Worm (Caenorhabditis elegans): ENCODE data around the gene C01G5.25.

The C01G5.25 gene

ce11 chrIV:6541435-6541834 is at the start of gene C01G5.25:
Gene C01G5.25 (plus strand): TSS chrIV:6541684.
- TF ChIP-seq klf-2 (GFP tag; conservative IDR thresholded peaks at IDR 0.05) (no peak), cog-1 (tag; optimal IDR thresholded peaks at IDR 0.05) (no peak), flt-1 (GFP tag; IDR thresholded peaks at IDR 0.05) (no peak), ztf-29 (GFP tag; IDR thresholded peaks at IDR 0.05) (no peak), tab-1 (GFP tag; IDR thresholded peaks at IDR 0.05) (no peak), med-1 (GFP tag; optimal IDR thresholded peaks at IDR 0.05; ENCODE audit: insufficient read depth) (no peak), T22C8.4 (GFP tag; IDR thresholded peaks at IDR 0.05) (no peak), ztf-23 (GFP tag; IDR thresholded peaks at IDR 0.05) (no peak), ref-1 (GFP tag; conservative IDR thresholded peaks at IDR 0.05) (no peak)

DNA sequence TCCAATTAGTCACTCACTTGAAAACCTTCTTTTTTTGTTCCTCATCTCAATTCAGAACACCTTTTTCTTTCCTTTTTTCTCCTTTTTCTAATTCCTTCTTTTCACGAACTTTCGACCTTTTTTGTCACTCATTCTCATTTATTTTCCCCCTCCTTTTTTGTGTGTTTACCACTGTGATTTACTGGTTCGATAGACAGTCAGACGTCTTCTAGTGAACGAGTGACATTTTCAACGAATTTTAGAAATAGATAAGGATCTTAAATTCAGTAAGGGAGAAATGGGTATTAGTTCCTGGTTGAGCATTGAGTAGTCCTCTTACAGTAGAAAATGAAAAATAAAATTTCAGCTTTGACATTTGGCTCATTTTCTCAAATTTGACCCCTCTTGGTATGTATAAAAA is 49.6 kb upstream of the C01G5.25 start:
- TF ChIP-seq klf-2 (GFP tag; conservative IDR thresholded peaks at IDR 0.05), result no peak
- no peak for TF ChIP-seq ztf-29 (GFP tag; IDR thresholded peaks at IDR 0.05)
- TF ChIP-seq tab-1 (GFP tag; IDR thresholded peaks at IDR 0.05), result no peak
- no peak for TF ChIP-seq ref-1 (GFP tag; conservative IDR thresholded peaks at IDR 0.05)
- TF ChIP-seq med-1 (GFP tag; optimal IDR thresholded peaks at IDR 0.05; ENCODE audit: insufficient read depth), result no peak
- TF ChIP-seq cog-1 (tag; optimal IDR thresholded peaks at IDR 0.05), result no peak
- no peak for TF ChIP-seq flt-1 (GFP tag; IDR thresholded peaks at IDR 0.05)
- TF ChIP-seq T22C8.4 (GFP tag; IDR thresholded peaks at IDR 0.05), result no peak
- TF ChIP-seq ztf-23 (GFP tag; IDR thresholded peaks at IDR 0.05), result no peak

DNA sequence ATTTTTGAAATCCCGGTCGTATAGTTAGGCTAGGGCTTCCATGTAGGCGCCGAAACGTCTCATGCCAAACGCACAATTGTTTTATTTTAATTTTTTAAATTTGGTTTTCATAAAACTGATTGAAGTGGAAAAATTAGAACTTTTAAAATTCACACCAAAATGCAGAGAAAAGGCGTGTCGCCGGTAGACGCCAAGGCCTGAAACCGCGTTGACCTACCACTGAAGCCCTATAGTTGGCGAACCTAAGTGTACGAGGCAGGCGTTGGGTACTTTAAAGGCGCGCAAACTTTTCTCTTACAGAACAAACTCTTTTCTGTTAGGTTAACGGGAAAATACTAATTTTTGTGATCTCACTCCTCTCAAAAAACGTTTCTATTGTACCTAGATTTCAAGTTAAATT is 48.2 kb upstream of the C01G5.25 start, which contains the start of gene Y73B6BL.44:
TSS of gene Y73B6BL.44 (plus strand) at position 301 of the 400 bp plus-strand sequence.
- TF ChIP-seq T22C8.4 (GFP tag; IDR thresholded peaks at IDR 0.05) (no peak), flt-1 (GFP tag; IDR thresholded peaks at IDR 0.05) (no peak), ztf-29 (GFP tag; IDR thresholded peaks at IDR 0.05) (no peak), tab-1 (GFP tag; IDR thresholded peaks at IDR 0.05) (no peak), ref-1 (GFP tag; conservative IDR thresholded peaks at IDR 0.05) (no peak), cog-1 (tag; optimal IDR thresholded peaks at IDR 0.05) (no peak)

ce11 chrIV:6496103-6496502 is 45.4 kb upstream of the C01G5.25 start:
- TF ChIP-seq T22C8.4 (GFP tag; IDR thresholded peaks at IDR 0.05) (no peak), flt-1 (GFP tag; IDR thresholded peaks at IDR 0.05) (no peak), klf-2 (GFP tag; conservative IDR thresholded peaks at IDR 0.05) (no peak), tab-1 (GFP tag; IDR thresholded peaks at IDR 0.05) (no peak), med-1 (GFP tag; optimal IDR thresholded peaks at IDR 0.05; ENCODE audit: insufficient read depth) (no peak), ztf-29 (GFP tag; IDR thresholded peaks at IDR 0.05) (no peak), ref-1 (GFP tag; conservative IDR thresholded peaks at IDR 0.05) (no peak), cog-1 (tag; optimal IDR thresholded peaks at IDR 0.05) (no peak), ztf-23 (GFP tag; IDR thresholded peaks at IDR 0.05) (no peak)

- TF ChIP-seq flt-1 (GFP tag; IDR thresholded peaks at IDR 0.05), result no peak
- TF ChIP-seq ztf-29 (GFP tag; IDR thresholded peaks at IDR 0.05), result no peak
- TF ChIP-seq med-1 (GFP tag; optimal IDR thresholded peaks at IDR 0.05; ENCODE audit: insufficient read depth), result no peak
- TF ChIP-seq ref-1 (GFP tag; conservative IDR thresholded peaks at IDR 0.05), result no peak
- no peak for TF ChIP-seq ztf-23 (GFP tag; IDR thresholded peaks at IDR 0.05)
- no peak for TF ChIP-seq tab-1 (GFP tag; IDR thresholded peaks at IDR 0.05)
- no peak for TF ChIP-seq T22C8.4 (GFP tag; IDR thresholded peaks at IDR 0.05)
- TF ChIP-seq cog-1 (tag; optimal IDR thresholded peaks at IDR 0.05), result no peak
- no peak for TF ChIP-seq klf-2 (GFP tag; conservative IDR thresholded peaks at IDR 0.05)
Observed at ce11 chrIV:6500433-6500832, 41.1 kb upstream of the C01G5.25 start.

ce11 chrIV:6500843-6501242 is 40.6 kb upstream of the C01G5.25 start:
- TF ChIP-seq cog-1 (tag; optimal IDR thresholded peaks at IDR 0.05) (peak; percentile 9), ztf-29 (GFP tag; IDR thresholded peaks at IDR 0.05) (no peak)

- TF ChIP-seq ref-1 (GFP tag; conservative IDR thresholded peaks at IDR 0.05) (no peak), tab-1 (GFP tag; IDR thresholded peaks at IDR 0.05) (no peak), T22C8.4 (GFP tag; IDR thresholded peaks at IDR 0.05) (no peak), klf-2 (GFP tag; conservative IDR thresholded peaks at IDR 0.05) (no peak), cog-1 (tag; optimal IDR thresholded peaks at IDR 0.05) (no peak), flt-1 (GFP tag; IDR thresholded peaks at IDR 0.05) (no peak), ztf-23 (GFP tag; IDR thresholded peaks at IDR 0.05) (no peak), ztf-29 (GFP tag; IDR thresholded peaks at IDR 0.05) (no peak), med-1 (GFP tag; optimal IDR thresholded peaks at IDR 0.05; ENCODE audit: insufficient read depth) (no peak)
Observed at ce11 chrIV:6502725-6503124, 38.8 kb upstream of the C01G5.25 start.

DNA sequence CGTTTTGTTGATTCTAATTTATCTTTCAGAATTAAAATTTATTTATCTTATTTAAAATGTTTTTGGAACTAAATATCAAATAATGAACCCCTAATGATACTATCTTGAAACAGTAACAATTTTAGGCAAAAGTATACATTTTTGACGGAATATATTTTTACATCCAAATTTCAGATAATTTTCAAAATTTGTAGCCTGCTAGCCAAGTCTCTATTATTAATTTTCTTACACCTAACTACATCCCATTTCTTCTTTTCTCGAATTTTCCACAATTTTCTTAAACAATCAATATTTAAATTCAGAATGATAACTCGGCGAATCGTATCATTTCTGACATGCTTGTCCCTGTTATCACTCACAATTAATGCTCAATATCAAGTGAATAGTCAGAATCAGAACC is 35.1 kb upstream of the C01G5.25 start, which contains the start of gene pqn-89:
TSS of gene pqn-89 (plus strand) at position 301 of the 400 bp plus-strand sequence.
- TF ChIP-seq med-1 (GFP tag; optimal IDR thresholded peaks at IDR 0.05; ENCODE audit: insufficient read depth), result no peak
- TF ChIP-seq ztf-23 (GFP tag; IDR thresholded peaks at IDR 0.05), result no peak
- no peak for TF ChIP-seq klf-2 (GFP tag; conservative IDR thresholded peaks at IDR 0.05)
- no peak for TF ChIP-seq tab-1 (GFP tag; IDR thresholded peaks at IDR 0.05)
- TF ChIP-seq ztf-29 (GFP tag; IDR thresholded peaks at IDR 0.05), result no peak
- TF ChIP-seq flt-1 (GFP tag; IDR thresholded peaks at IDR 0.05), result no peak

DNA sequence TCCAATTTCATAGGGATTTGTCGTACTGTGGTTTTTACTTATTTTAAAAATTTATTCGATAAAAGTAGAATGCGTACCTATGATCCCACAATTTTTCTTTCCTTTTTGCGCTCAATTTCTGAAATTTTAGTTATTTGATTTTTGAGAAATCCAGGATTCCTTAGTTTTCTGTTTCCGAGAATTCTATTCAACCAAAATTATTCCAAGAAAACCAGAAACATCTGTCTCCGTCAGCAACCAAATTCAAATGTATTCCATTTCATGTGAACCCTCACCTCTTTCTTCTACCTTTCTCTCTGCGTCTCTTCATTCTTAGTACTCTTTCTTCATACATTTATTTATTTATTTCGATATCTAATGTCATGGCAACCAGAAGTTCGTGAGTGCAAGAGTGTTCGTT is 29.7 kb upstream of the C01G5.25 start:
- no peak for TF ChIP-seq ztf-23 (GFP tag; IDR thresholded peaks at IDR 0.05)
- no peak for TF ChIP-seq T22C8.4 (GFP tag; IDR thresholded peaks at IDR 0.05)
- no peak for TF ChIP-seq ztf-29 (GFP tag; IDR thresholded peaks at IDR 0.05)
- no peak for TF ChIP-seq klf-2 (GFP tag; conservative IDR thresholded peaks at IDR 0.05)
- no peak for TF ChIP-seq flt-1 (GFP tag; IDR thresholded peaks at IDR 0.05)
- no peak for TF ChIP-seq med-1 (GFP tag; optimal IDR thresholded peaks at IDR 0.05; ENCODE audit: insufficient read depth)
- no peak for TF ChIP-seq tab-1 (GFP tag; IDR thresholded peaks at IDR 0.05)
- TF ChIP-seq ref-1 (GFP tag; conservative IDR thresholded peaks at IDR 0.05), result no peak
- TF ChIP-seq cog-1 (tag; optimal IDR thresholded peaks at IDR 0.05), result no peak

ce11 chrIV:6514700-6515099 is 26.8 kb upstream of the C01G5.25 start:
- TF ChIP-seq cog-1 (tag; optimal IDR thresholded peaks at IDR 0.05) (no peak), ztf-23 (GFP tag; IDR thresholded peaks at IDR 0.05) (no peak), T22C8.4 (GFP tag; IDR thresholded peaks at IDR 0.05) (no peak), flt-1 (GFP tag; IDR thresholded peaks at IDR 0.05) (no peak), med-1 (GFP tag; optimal IDR thresholded peaks at IDR 0.05; ENCODE audit: insufficient read depth) (no peak), ref-1 (GFP tag; conservative IDR thresholded peaks at IDR 0.05) (no peak), ztf-29 (GFP tag; IDR thresholded peaks at IDR 0.05) (no peak), klf-2 (GFP tag; conservative IDR thresholded peaks at IDR 0.05) (no peak), tab-1 (GFP tag; IDR thresholded peaks at IDR 0.05) (no peak)
